Worm (Caenorhabditis elegans): ENCODE results near the gene fut-5.

Gene fut-5

DNA sequence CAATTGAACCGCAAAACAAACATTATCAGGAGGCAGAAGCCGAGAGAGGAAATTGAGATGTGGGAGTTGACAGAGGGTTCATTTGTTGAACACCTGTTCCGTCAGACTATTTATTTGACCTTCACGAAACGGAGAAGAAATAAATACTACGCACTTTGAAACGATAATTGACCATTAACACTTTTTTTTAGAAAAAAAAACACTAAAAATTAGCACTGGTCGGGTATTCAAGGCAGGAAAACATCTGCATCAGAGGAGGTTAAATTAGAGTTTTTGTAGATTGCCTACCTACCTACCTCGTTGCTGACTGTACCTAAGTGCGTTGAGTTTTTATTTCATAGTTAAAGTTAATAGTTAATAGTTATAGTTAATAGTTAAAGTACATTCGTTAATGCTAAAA, 17.4 kb downstream of the fut-5 start:
- no peak for TF ChIP-seq T22C8.4 (GFP tag; IDR thresholded peaks at IDR 0.05)
- no peak for TF ChIP-seq tab-1 (GFP tag; IDR thresholded peaks at IDR 0.05)
- TF ChIP-seq flt-1 (GFP tag; IDR thresholded peaks at IDR 0.05) = no peak

DNA sequence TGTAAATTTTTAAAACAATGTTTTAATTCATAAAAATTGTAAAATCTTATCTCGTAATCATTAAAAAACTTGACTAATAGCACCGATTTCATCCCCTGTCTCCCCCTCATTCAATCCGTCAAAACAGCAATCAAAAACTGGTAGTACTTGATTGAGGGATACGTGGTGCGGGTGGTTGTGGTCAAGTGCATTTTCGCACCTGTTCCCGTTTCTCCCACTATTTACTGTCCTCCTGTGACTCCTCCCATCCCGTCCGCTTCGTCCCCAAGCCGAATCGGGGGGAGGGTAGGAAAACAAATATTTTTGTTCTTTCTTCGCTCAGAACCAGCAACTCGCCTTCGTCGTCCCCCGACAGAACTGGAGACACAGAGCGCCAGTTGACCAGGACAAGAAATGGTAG, 18.7 kb downstream of the fut-5 start, which contains the start of gene lgc-27:
Gene lgc-27, plus strand, starts transcription at position 301 of the 400 bp plus-strand sequence.
- no peak for TF ChIP-seq flt-1 (GFP tag; IDR thresholded peaks at IDR 0.05)
- no peak for TF ChIP-seq T22C8.4 (GFP tag; IDR thresholded peaks at IDR 0.05)
- TF ChIP-seq tab-1 (GFP tag; IDR thresholded peaks at IDR 0.05) = no peak
- no peak for TF ChIP-seq ref-1 (GFP tag; conservative IDR thresholded peaks at IDR 0.05)
- TF ChIP-seq ztf-23 (GFP tag; IDR thresholded peaks at IDR 0.05) = no peak
- TF ChIP-seq ztf-29 (GFP tag; IDR thresholded peaks at IDR 0.05) = no peak
- no peak for TF ChIP-seq med-1 (GFP tag; optimal IDR thresholded peaks at IDR 0.05; ENCODE audit: insufficient read depth)
- TF ChIP-seq klf-2 (GFP tag; conservative IDR thresholded peaks at IDR 0.05) = no peak
- TF ChIP-seq cog-1 (tag; optimal IDR thresholded peaks at IDR 0.05) = no peak

ce11 chrII:4640748-4641147, 26.7 kb downstream of the fut-5 start:
- no peak for TF ChIP-seq ztf-23 (GFP tag; IDR thresholded peaks at IDR 0.05)
- no peak for TF ChIP-seq klf-2 (GFP tag; conservative IDR thresholded peaks at IDR 0.05)
- TF ChIP-seq T22C8.4 (GFP tag; IDR thresholded peaks at IDR 0.05) = no peak
- no peak for TF ChIP-seq ztf-29 (GFP tag; IDR thresholded peaks at IDR 0.05)
- TF ChIP-seq med-1 (GFP tag; optimal IDR thresholded peaks at IDR 0.05; ENCODE audit: insufficient read depth) = no peak
- no peak for TF ChIP-seq ref-1 (GFP tag; conservative IDR thresholded peaks at IDR 0.05)
- no peak for TF ChIP-seq flt-1 (GFP tag; IDR thresholded peaks at IDR 0.05)
- no peak for TF ChIP-seq cog-1 (tag; optimal IDR thresholded peaks at IDR 0.05)
- TF ChIP-seq tab-1 (GFP tag; IDR thresholded peaks at IDR 0.05) = no peak

- TF ChIP-seq klf-2 (GFP tag; conservative IDR thresholded peaks at IDR 0.05) (no peak), ref-1 (GFP tag; conservative IDR thresholded peaks at IDR 0.05) (no peak), ztf-29 (GFP tag; IDR thresholded peaks at IDR 0.05) (no peak), flt-1 (GFP tag; IDR thresholded peaks at IDR 0.05) (no peak), tab-1 (GFP tag; IDR thresholded peaks at IDR 0.05) (no peak), T22C8.4 (GFP tag; IDR thresholded peaks at IDR 0.05) (no peak), ztf-23 (GFP tag; IDR thresholded peaks at IDR 0.05) (no peak), cog-1 (tag; optimal IDR thresholded peaks at IDR 0.05) (no peak), med-1 (GFP tag; optimal IDR thresholded peaks at IDR 0.05; ENCODE audit: insufficient read depth) (no peak)
These were observed 28.6 kb downstream of the fut-5 start for ce11 chrII:4638891-4639290.

DNA sequence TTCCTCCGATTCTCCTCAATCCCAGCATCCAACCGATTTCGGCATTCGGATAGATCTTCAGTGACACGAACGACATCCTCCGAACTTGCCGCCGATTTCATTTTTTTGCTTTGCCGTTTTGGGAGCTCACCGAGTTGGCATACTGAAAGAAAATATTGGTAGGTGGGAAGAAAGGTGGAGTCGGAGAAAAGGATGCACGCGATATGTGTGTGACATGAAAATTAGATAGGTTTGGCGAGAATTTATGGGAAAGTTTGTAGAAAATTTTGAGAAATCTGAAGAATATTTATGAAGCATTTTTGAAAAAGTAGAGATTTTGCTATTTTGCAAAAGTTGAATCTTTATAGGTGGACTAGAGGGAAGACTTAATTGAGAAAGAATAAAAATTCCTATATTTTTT, 29.2 kb downstream of the fut-5 start, which contains the start of gene che-10:
Gene che-10, minus strand, starts transcription at position 101 of the 400 bp plus-strand sequence.
- TF ChIP-seq tab-1 (GFP tag; IDR thresholded peaks at IDR 0.05) (no peak), med-1 (GFP tag; optimal IDR thresholded peaks at IDR 0.05; ENCODE audit: insufficient read depth) (no peak), flt-1 (GFP tag; IDR thresholded peaks at IDR 0.05) (no peak), ztf-23 (GFP tag; IDR thresholded peaks at IDR 0.05) (no peak), klf-2 (GFP tag; conservative IDR thresholded peaks at IDR 0.05) (no peak), ref-1 (GFP tag; conservative IDR thresholded peaks at IDR 0.05) (no peak), cog-1 (tag; optimal IDR thresholded peaks at IDR 0.05) (no peak), ztf-29 (GFP tag; IDR thresholded peaks at IDR 0.05) (no peak), T22C8.4 (GFP tag; IDR thresholded peaks at IDR 0.05) (no peak)

- TF ChIP-seq med-1 (GFP tag; optimal IDR thresholded peaks at IDR 0.05; ENCODE audit: insufficient read depth) (no peak), tab-1 (GFP tag; IDR thresholded peaks at IDR 0.05) (no peak), ztf-29 (GFP tag; IDR thresholded peaks at IDR 0.05) (no peak), T22C8.4 (GFP tag; IDR thresholded peaks at IDR 0.05) (no peak)
These were observed 36.0 kb downstream of the fut-5 start for ce11 chrII:4631479-4631878.

- no peak for TF ChIP-seq ztf-29 (GFP tag; IDR thresholded peaks at IDR 0.05)
- TF ChIP-seq med-1 (GFP tag; optimal IDR thresholded peaks at IDR 0.05; ENCODE audit: insufficient read depth) = no peak
- no peak for TF ChIP-seq cog-1 (tag; optimal IDR thresholded peaks at IDR 0.05)
- TF ChIP-seq ref-1 (GFP tag; conservative IDR thresholded peaks at IDR 0.05) = no peak
- no peak for TF ChIP-seq tab-1 (GFP tag; IDR thresholded peaks at IDR 0.05)
- no peak for TF ChIP-seq ztf-23 (GFP tag; IDR thresholded peaks at IDR 0.05)
- no peak for TF ChIP-seq T22C8.4 (GFP tag; IDR thresholded peaks at IDR 0.05)
These were observed 40.9 kb downstream of the fut-5 start, which contains the start of gene F35D11.1 for ce11 chrII:4626606-4627005. TSS of gene F35D11.1 (plus strand) at chrII:4626906.

DNA sequence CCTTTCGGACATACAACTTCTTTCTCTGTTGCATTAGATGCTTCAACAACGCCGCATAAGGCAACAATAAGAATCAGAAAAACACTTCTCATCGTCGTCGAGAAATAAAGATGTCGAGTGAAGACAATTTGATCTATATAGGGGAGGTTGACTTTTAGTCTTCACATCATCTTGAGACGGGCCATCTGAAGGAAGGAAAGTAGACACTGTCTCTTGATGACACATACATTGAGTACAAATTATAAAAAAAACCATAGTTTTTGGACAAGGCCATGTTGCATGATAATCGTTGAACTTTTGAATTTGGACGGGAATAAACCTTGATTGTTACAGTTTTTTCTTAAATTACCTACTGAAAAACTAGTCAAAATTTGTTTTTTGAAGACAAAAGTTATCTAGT, 45.8 kb downstream of the fut-5 start, which contains the start of gene clec-139:
Gene clec-139, minus strand, starts transcription at position 101 of the 400 bp plus-strand sequence.
- no peak for TF ChIP-seq tab-1 (GFP tag; IDR thresholded peaks at IDR 0.05)
- no peak for TF ChIP-seq ztf-23 (GFP tag; IDR thresholded peaks at IDR 0.05)
- no peak for TF ChIP-seq flt-1 (GFP tag; IDR thresholded peaks at IDR 0.05)
- no peak for TF ChIP-seq ztf-29 (GFP tag; IDR thresholded peaks at IDR 0.05)
- TF ChIP-seq T22C8.4 (GFP tag; IDR thresholded peaks at IDR 0.05) = no peak
- TF ChIP-seq ref-1 (GFP tag; conservative IDR thresholded peaks at IDR 0.05) = no peak
- no peak for TF ChIP-seq klf-2 (GFP tag; conservative IDR thresholded peaks at IDR 0.05)
- TF ChIP-seq cog-1 (tag; optimal IDR thresholded peaks at IDR 0.05) = no peak
- no peak for TF ChIP-seq med-1 (GFP tag; optimal IDR thresholded peaks at IDR 0.05; ENCODE audit: insufficient read depth)

DNA sequence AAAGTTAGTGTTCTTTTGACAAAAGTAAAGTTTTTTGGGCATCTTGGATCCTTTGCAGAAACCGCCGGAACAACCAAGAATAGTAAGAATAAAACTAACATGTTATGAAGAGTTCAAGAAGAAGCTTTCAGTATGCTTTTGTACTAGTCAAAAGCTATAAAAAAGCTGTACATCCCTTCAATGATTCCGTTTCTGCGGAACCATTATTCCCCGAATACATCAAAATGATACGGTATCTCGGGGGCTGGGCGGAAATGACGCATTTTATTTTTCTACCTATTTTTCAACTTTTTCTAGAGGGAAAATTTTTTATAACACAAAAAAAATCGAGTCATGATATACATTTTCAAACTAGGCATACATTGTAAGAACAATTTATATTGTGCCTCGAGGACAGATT, 47.8 kb downstream of the fut-5 start, which contains the start of gene clec-138:
Gene clec-138, minus strand, starts transcription at position 101 of the 400 bp plus-strand sequence.
- no peak for TF ChIP-seq ref-1 (GFP tag; conservative IDR thresholded peaks at IDR 0.05)
- TF ChIP-seq ztf-29 (GFP tag; IDR thresholded peaks at IDR 0.05) = no peak
- no peak for TF ChIP-seq klf-2 (GFP tag; conservative IDR thresholded peaks at IDR 0.05)
- TF ChIP-seq cog-1 (tag; optimal IDR thresholded peaks at IDR 0.05) = no peak
- no peak for TF ChIP-seq ztf-23 (GFP tag; IDR thresholded peaks at IDR 0.05)
- TF ChIP-seq tab-1 (GFP tag; IDR thresholded peaks at IDR 0.05) = no peak
- TF ChIP-seq T22C8.4 (GFP tag; IDR thresholded peaks at IDR 0.05) = no peak
- TF ChIP-seq flt-1 (GFP tag; IDR thresholded peaks at IDR 0.05) = no peak
- no peak for TF ChIP-seq med-1 (GFP tag; optimal IDR thresholded peaks at IDR 0.05; ENCODE audit: insufficient read depth)

- TF ChIP-seq flt-1 (GFP tag; IDR thresholded peaks at IDR 0.05) = no peak
- no peak for TF ChIP-seq med-1 (GFP tag; optimal IDR thresholded peaks at IDR 0.05; ENCODE audit: insufficient read depth)
These were observed 49.5 kb downstream of the fut-5 start, which contains the start of gene clec-137 for ce11 chrII:4617990-4618389. TSS of gene clec-137 (minus strand) at chrII:4618090.
